Worm (Caenorhabditis elegans) whole organism, L2 larva: Measurements from ENCODE around the gene sdhb-1.

Experiments used
- aly-2 ChIP-seq: fragments of 150-350 bp; optimal IDR thresholded peaks from 2 replicates; lab custom pipeline; 2014; ENCODE audit warnings: missing biosample characterization, missing genetic modification characterization
- lin-39 ChIP-seq: fragments of 150-350 bp; optimal IDR thresholded peaks from 2 replicates; lab custom pipeline; 2014; ENCODE audit warnings: missing biosample characterization, missing genetic modification reagents, missing genetic modification characterization
- lsy-2 ChIP-seq, 2 experiments: fragments of 150-350 bp in 1 of 2; sonication (generic microtip) in 1 of 2; optimal IDR thresholded peaks; 2 replicates each; lab custom pipeline; 2014 to 2017; ENCODE audit warnings: missing biosample characterization in 2 of 2, missing genetic modification characterization in 2 of 2
- nhr-12 ChIP-seq: fragments of 150-350 bp; optimal IDR thresholded peaks from 2 replicates; lab custom pipeline; 2014; ENCODE audit warnings: missing biosample characterization, missing genetic modification characterization
- sma-3 ChIP-seq: sonication (generic microtip); optimal IDR thresholded peaks from 2 replicates; lab custom pipeline; 2016; ENCODE audit warnings: missing genetic modification reagents, missing genetic modification characterization, missing compliant biosample characterization
- unc-39 ChIP-seq: fragments of 150-350 bp; optimal IDR thresholded peaks from 2 replicates; lab custom pipeline; 2014; ENCODE audit warnings: missing biosample characterization, missing genetic modification characterization
- unc-55 ChIP-seq: fragments of 150-350 bp; sonication (generic microtip); optimal IDR thresholded peaks from 3 replicates; lab custom pipeline; 2014; ENCODE audit warnings: missing biosample characterization, missing genetic modification reagents, missing genetic modification characterization
- zag-1 ChIP-seq: fragments of 150-350 bp; optimal IDR thresholded peaks from 2 replicates; lab custom pipeline; 2014; ENCODE audit warnings: missing biosample characterization, missing genetic modification characterization

- TF ChIP-seq unc-39 (tag; lab: Kevin White, UChicago), result no peak
- TF ChIP-seq sma-3, result no peak
- peak; percentile 9 for TF ChIP-seq unc-55 (GFP tag; lab: Kevin White, UChicago)
- no peak for TF ChIP-seq zag-1 (tag; lab: Kevin White, UChicago)
- no peak for TF ChIP-seq nhr-12 (tag; lab: Kevin White, UChicago)
- no peak for TF ChIP-seq aly-2 (tag; lab: Kevin White, UChicago)
- TF ChIP-seq lin-39 (tag; lab: Kevin White, UChicago), result no peak
- no peak for TF ChIP-seq lsy-2 (tag; optimal IDR thresholded peaks at IDR 0.05; lab: Kevin White, UChicago)
Observed at ce11 chrII:9303545-9303944, 49.0 kb downstream of the sdhb-1 start.
